Fruit fly (Drosophila melanogaster): ENCODE results near the gene CG32086.

CG32086 gene

dm6 chr3L:11561946-11562760 lies 21.7 kb downstream of the CG32086 start, which contains the start of the genes CG7394 and Mob2 (continued):
- TF ChIP-seq CG16779 (tag; optimal IDR thresholded peaks at IDR 0.05) (no peak), CG6276 (GFP tag; optimal IDR thresholded peaks at IDR 0.05) (peak; percentile 27), svp (GFP tag) (peak; percentile 96), CG6854 (GFP tag; optimal IDR thresholded peaks at IDR 0.05) (no peak), Hr39 (GFP tag; optimal IDR thresholded peaks at IDR 0.05) (peak; percentile 88), CG10669 (GFP tag; optimal IDR thresholded peaks at IDR 0.05) (peak; percentile 83), CG6163 (GFP tag; IDR thresholded peaks at IDR 0.05) (peak; percentile 94), CG11762 (GFP tag; optimal IDR thresholded peaks at IDR 0.05; ENCODE audit: insufficient read depth) (peak; percentile 68), Eip78C (GFP tag) (peak; percentile 96), acj6 (GFP tag; optimal IDR thresholded peaks at IDR 0.05) (peak; percentile 91), Hr38 (GFP tag; optimal IDR thresholded peaks at IDR 0.05) (peak; percentile 53), topi (GFP tag; optimal IDR thresholded peaks at IDR 0.05) (peak; percentile 87), net (GFP tag; optimal IDR thresholded peaks at IDR 0.05) (peak; percentile 87), CG11294 (GFP tag; IDR thresholded peaks at IDR 0.05) (peak; percentile 77), fd59A (GFP tag; optimal IDR thresholded peaks at IDR 0.05) (peak; percentile 73), dac (GFP tag; optimal IDR thresholded peaks at IDR 0.05) (peak; percentile 48), achi (GFP tag; optimal IDR thresholded peaks at IDR 0.05) (peak; percentile 93), cyc (GFP tag; optimal IDR thresholded peaks at IDR 0.05) (peak; percentile 88), pdm3 (GFP tag; optimal IDR thresholded peaks at IDR 0.05) (peak; percentile 92), Lpt (GFP tag; optimal IDR thresholded peaks at IDR 0.05) (peak; percentile 60), dsx (GFP tag; optimal IDR thresholded peaks at IDR 0.05; ENCODE audit: poor library complexity, severe bottlenecking) (peak; percentile 80), CG1621 (tag; optimal IDR thresholded peaks at IDR 0.05) (peak; percentile 49), Ets96B (tag; optimal IDR thresholded peaks at IDR 0.05) (peak; percentile 85), Eip75B (GFP tag; optimal IDR thresholded peaks at IDR 0.05) (peak; percentile 84), CG8632 (GFP tag; optimal IDR thresholded peaks at IDR 0.05) (peak; percentile 88), CG8319 (GFP tag; optimal IDR thresholded peaks at IDR 0.05) (peak; percentile 74), CG9139 (GFP tag; optimal IDR thresholded peaks at IDR 0.05) (no peak), salr (GFP tag; optimal IDR thresholded peaks at IDR 0.05) (peak; percentile 73 to 85), Hr4 (GFP tag; optimal IDR thresholded peaks at IDR 0.05) (peak; percentile 93), vri (GFP tag; optimal IDR thresholded peaks at IDR 0.05) (peak; percentile 91), fkh (GFP tag; optimal IDR thresholded peaks at IDR 0.05) (peak; percentile 86)

dm6 chr3L:11560885-11561284 lies 23.0 kb downstream of the CG32086 start:
- TF ChIP-seq Ets96B (tag; optimal IDR thresholded peaks at IDR 0.05) (no peak), eg (GFP tag; IDR thresholded peaks at IDR 0.05) (no peak), Ets21C (GFP tag; optimal IDR thresholded peaks at IDR 0.05) (no peak), CG32006 (GFP tag; optimal IDR thresholded peaks at IDR 0.05) (no peak), CG11902 (GFP tag; optimal IDR thresholded peaks at IDR 0.05) (no peak), Hr38 (GFP tag; optimal IDR thresholded peaks at IDR 0.05) (no peak), CG6854 (GFP tag; optimal IDR thresholded peaks at IDR 0.05) (no peak), Met (GFP tag; optimal IDR thresholded peaks at IDR 0.05) (no peak), CG8319 (GFP tag; optimal IDR thresholded peaks at IDR 0.05) (no peak), CG6792 (GFP tag; optimal IDR thresholded peaks at IDR 0.05) (no peak), Blimp-1 (GFP tag; optimal IDR thresholded peaks at IDR 0.05) (no peak), Sox14 (GFP tag; optimal IDR thresholded peaks at IDR 0.05) (no peak), topi (GFP tag; optimal IDR thresholded peaks at IDR 0.05) (no peak), CG4318 (GFP tag; optimal IDR thresholded peaks at IDR 0.05) (no peak), CG7368 (GFP tag; optimal IDR thresholded peaks at IDR 0.05) (no peak), cyc (GFP tag; optimal IDR thresholded peaks at IDR 0.05) (no peak), CG16779 (tag; optimal IDR thresholded peaks at IDR 0.05) (no peak), CG10669 (GFP tag; optimal IDR thresholded peaks at IDR 0.05) (no peak), pdm3 (GFP tag; optimal IDR thresholded peaks at IDR 0.05) (no peak), net (GFP tag; optimal IDR thresholded peaks at IDR 0.05) (no peak), Eip93F (GFP tag; optimal IDR thresholded peaks at IDR 0.05) (no peak), Eip78C (GFP tag) (no peak), ss (GFP tag; optimal IDR thresholded peaks at IDR 0.05) (peak; percentile 15 to 30), svp (GFP tag) (peak; percentile 98), fd59A (GFP tag; optimal IDR thresholded peaks at IDR 0.05) (no peak), Hr39 (GFP tag; optimal IDR thresholded peaks at IDR 0.05) (peak; percentile 33), Sox15 (GFP tag; optimal IDR thresholded peaks at IDR 0.05) (no peak), CG6163 (GFP tag; IDR thresholded peaks at IDR 0.05) (peak; percentile 34; the same call in 2 of the 3 replicates), OdsH (GFP tag; optimal IDR thresholded peaks at IDR 0.05) (no peak), CG8632 (GFP tag; optimal IDR thresholded peaks at IDR 0.05) (no peak), CG34406 (GFP tag; optimal IDR thresholded peaks at IDR 0.05) (no peak), CG10631 (GFP tag; optimal IDR thresholded peaks at IDR 0.05) (no peak)
